Worm (Caenorhabditis elegans): ENCODE results near the gene msp-40.

- no peak for TF ChIP-seq ref-1 (GFP tag; conservative IDR thresholded peaks at IDR 0.05)
- no peak for TF ChIP-seq ztf-23 (GFP tag; IDR thresholded peaks at IDR 0.05)
- no peak for TF ChIP-seq med-1 (GFP tag; optimal IDR thresholded peaks at IDR 0.05; ENCODE audit: insufficient read depth)
- TF ChIP-seq T22C8.4 (GFP tag; IDR thresholded peaks at IDR 0.05), result no peak
- no peak for TF ChIP-seq cog-1 (tag; optimal IDR thresholded peaks at IDR 0.05)
- no peak for TF ChIP-seq flt-1 (GFP tag; IDR thresholded peaks at IDR 0.05)
Observed at ce11 chrII:4858906-4859411, 33.7 kb downstream of the msp-40 start.
